Fruit fly (Drosophila melanogaster) whole organism, wandering third instar larva: ENCODE results near the gene por.

ENCODE experiments used
- Abd-B ChIP-seq: fragments of >200 bp; optimal IDR thresholded peaks from 2 replicates; lab custom pipeline; 2017; ENCODE audit warnings: missing biosample characterization, missing genetic modification characterization
- CG32264 ChIP-seq: fragments of 200-800 bp; sonication (Bioruptor generic); optimal IDR thresholded peaks from 2 replicates; lab custom pipeline; 2016; ENCODE audit warnings: missing biosample characterization, missing genetic modification characterization
- CG9705 ChIP-seq: fragments of 200-800 bp; sonication (Bioruptor generic); optimal IDR thresholded peaks from 2 replicates; lab custom pipeline; 2018; ENCODE audit warnings: missing biosample characterization, mild to moderate bottlenecking, missing genetic modification characterization
- CrebA ChIP-seq: fragments of 200-800 bp; sonication (Bioruptor generic); optimal IDR thresholded peaks from 2 replicates; lab custom pipeline; 2016; ENCODE audit warnings: missing biosample characterization, mild to moderate bottlenecking, missing genetic modification characterization, borderline replicate concordance
- Dif ChIP-seq: fragments of 200-275, 200-300 bp; sonication (Bioruptor generic); optimal IDR thresholded peaks from 2 replicates; lab custom pipeline; 2018; ENCODE audit warnings: missing biosample characterization, missing genetic modification characterization; ENCODE audit not compliant: partially characterized antibody
- GATAd ChIP-seq: sonication (Bioruptor generic); optimal IDR thresholded peaks from 2 replicates; lab custom pipeline; 2016; ENCODE audit warnings: missing biosample characterization, missing genetic modification characterization
- Hnf4 ChIP-seq: fragments of 200-800 bp; sonication (Bioruptor generic); optimal IDR thresholded peaks from 2 replicates; lab custom pipeline; 2016; ENCODE audit warnings: missing biosample characterization, mild to moderate bottlenecking, missing genetic modification characterization
- Hr78 ChIP-seq: fragments of >200 bp; optimal IDR thresholded peaks from 2 replicates; lab custom pipeline; 2017; ENCODE audit warnings: missing biosample characterization, missing genetic modification characterization
- Jra ChIP-seq: sonication (Bioruptor generic); optimal IDR thresholded peaks from 2 replicates; lab custom pipeline; 2016; ENCODE audit warnings: missing biosample characterization, missing genetic modification characterization
- Mio ChIP-seq: sonication (Bioruptor generic); optimal IDR thresholded peaks from 2 replicates; lab custom pipeline; 2016; ENCODE audit warnings: missing biosample characterization, missing genetic modification characterization
- N ChIP-seq: fragments of >200 bp; optimal IDR thresholded peaks from 2 replicates; lab custom pipeline; 2018; ENCODE audit warnings: missing biosample characterization, missing external identifiers, missing genetic modification characterization
- Rel ChIP-seq, 2 experiments: fragments of 200-800 bp; sonication (Bioruptor generic) in 1 of 2; optimal IDR thresholded peaks; 2 replicates in 1 of 2; 3 replicates in 1 of 2; lab custom pipeline; 2016 to 2019; ENCODE audit warnings: mild to moderate bottlenecking in 2 of 2, missing biosample characterization in 2 of 2, missing genetic modification characterization in 2 of 2, moderate library complexity in 1 of 2
- Vsx2 ChIP-seq: fragments of 200-300, 225-300 bp; sonication (Bioruptor generic); optimal IDR thresholded peaks from 2 replicates; lab custom pipeline; 2018; ENCODE audit warnings: missing biosample characterization, missing genetic modification characterization; ENCODE audit not compliant: partially characterized antibody
- br ChIP-seq: fragments of 200-800 bp; sonication (Bioruptor generic); optimal IDR thresholded peaks from 2 replicates; lab custom pipeline; 2016; ENCODE audit warnings: missing biosample characterization, missing genetic modification characterization
- brk ChIP-seq: fragments of 200-800 bp; sonication (Bioruptor generic); optimal IDR thresholded peaks from 2 replicates; lab custom pipeline; 2016; ENCODE audit warnings: missing biosample characterization, mild to moderate bottlenecking, missing genetic modification characterization
- dl ChIP-seq, 2 experiments: fragments of 175-275, 200-275 bp in 1 of 2; fragments of 200-275 bp in 1 of 2; sonication (Bioruptor generic); optimal IDR thresholded peaks; lab custom pipeline; 2018; ENCODE audit warnings: mild to moderate bottlenecking in 2 of 2, missing biosample characterization in 2 of 2, missing genetic modification characterization in 2 of 2, moderate library complexity in 2 of 2; ENCODE audit not compliant: partially characterized antibody in 2 of 2, insufficient read depth in 1 of 2
- dmrt93B ChIP-seq: fragments of 200-800 bp; sonication (Bioruptor generic); optimal IDR thresholded peaks from 2 replicates; lab custom pipeline; 2018; ENCODE audit warnings: missing biosample characterization, mild to moderate bottlenecking, missing genetic modification characterization
- ey ChIP-seq: fragments of 200-800 bp; sonication (Bioruptor generic); optimal IDR thresholded peaks from 2 replicates; lab custom pipeline; 2016; ENCODE audit warnings: missing biosample characterization, missing genetic modification characterization
- fru ChIP-seq: fragments of 200-800 bp; sonication (Bioruptor generic); optimal IDR thresholded peaks from 3 replicates; lab custom pipeline; 2016; ENCODE audit warnings: missing biosample characterization, mild to moderate bottlenecking, missing genetic modification characterization
- h ChIP-seq: fragments of 200-800 bp; sonication (Bioruptor generic); optimal IDR thresholded peaks from 3 replicates; lab custom pipeline; 2016; ENCODE audit warnings: missing biosample characterization, mild to moderate bottlenecking, missing genetic modification characterization
- jim ChIP-seq: fragments of 175-275, 200-325 bp; sonication (Bioruptor generic); optimal IDR thresholded peaks from 2 replicates; lab custom pipeline; 2016; ENCODE audit warnings: missing biosample characterization, mild to moderate bottlenecking, missing genetic modification characterization
- pan ChIP-seq: fragments of >200 bp; optimal IDR thresholded peaks from 2 replicates; lab custom pipeline; 2017
- rgr ChIP-seq: fragments of 200-800 bp; sonication (Bioruptor generic); optimal IDR thresholded peaks from 3 replicates; lab custom pipeline; 2016; ENCODE audit warnings: missing biosample characterization, mild to moderate bottlenecking, missing genetic modification characterization
- sage ChIP-seq: fragments of 200-800 bp; sonication (Bioruptor generic); optimal IDR thresholded peaks from 2 replicates; lab custom pipeline; 2016; ENCODE audit warnings: missing biosample characterization, mild to moderate bottlenecking, missing genetic modification characterization
- sv ChIP-seq: fragments of 200-800 bp; sonication (Bioruptor generic); optimal IDR thresholded peaks from 3 replicates; lab custom pipeline; 2016; ENCODE audit warnings: missing biosample characterization, missing genetic modification characterization
- tai ChIP-seq: sonication (Bioruptor generic); optimal IDR thresholded peaks from 2 replicates; lab custom pipeline; 2016; ENCODE audit warnings: missing biosample characterization, missing genetic modification characterization

Gene por

DNA sequence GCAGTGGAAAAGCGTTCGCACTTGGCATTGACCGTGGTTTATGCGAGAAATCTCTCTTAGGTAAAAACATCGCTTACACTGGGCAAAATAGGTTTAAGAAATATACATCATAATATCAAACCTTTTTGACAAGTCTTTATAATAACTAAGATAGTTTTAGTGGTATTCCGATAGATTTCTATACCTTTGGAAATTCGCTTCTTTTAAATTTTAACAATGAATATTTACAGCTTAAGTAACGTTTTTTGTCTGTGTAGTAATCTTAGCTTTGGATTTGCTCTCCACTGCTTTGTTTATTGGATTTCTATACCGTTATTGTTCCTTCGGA is 27.7 kb upstream of the por start:
- TF ChIP-seq h: peak; percentile 20
- TF ChIP-seq CG9705: no peak
- no peak for TF ChIP-seq Hnf4 (GFP tag; lab: Kevin White, UChicago)
- TF ChIP-seq CG32264 (GFP tag; lab: Kevin White, UChicago): no peak
- TF ChIP-seq rgr (GFP tag; lab: Kevin White, UChicago): no peak
- TF ChIP-seq fru (GFP tag; lab: Kevin White, UChicago): peak; percentile 13

DNA sequence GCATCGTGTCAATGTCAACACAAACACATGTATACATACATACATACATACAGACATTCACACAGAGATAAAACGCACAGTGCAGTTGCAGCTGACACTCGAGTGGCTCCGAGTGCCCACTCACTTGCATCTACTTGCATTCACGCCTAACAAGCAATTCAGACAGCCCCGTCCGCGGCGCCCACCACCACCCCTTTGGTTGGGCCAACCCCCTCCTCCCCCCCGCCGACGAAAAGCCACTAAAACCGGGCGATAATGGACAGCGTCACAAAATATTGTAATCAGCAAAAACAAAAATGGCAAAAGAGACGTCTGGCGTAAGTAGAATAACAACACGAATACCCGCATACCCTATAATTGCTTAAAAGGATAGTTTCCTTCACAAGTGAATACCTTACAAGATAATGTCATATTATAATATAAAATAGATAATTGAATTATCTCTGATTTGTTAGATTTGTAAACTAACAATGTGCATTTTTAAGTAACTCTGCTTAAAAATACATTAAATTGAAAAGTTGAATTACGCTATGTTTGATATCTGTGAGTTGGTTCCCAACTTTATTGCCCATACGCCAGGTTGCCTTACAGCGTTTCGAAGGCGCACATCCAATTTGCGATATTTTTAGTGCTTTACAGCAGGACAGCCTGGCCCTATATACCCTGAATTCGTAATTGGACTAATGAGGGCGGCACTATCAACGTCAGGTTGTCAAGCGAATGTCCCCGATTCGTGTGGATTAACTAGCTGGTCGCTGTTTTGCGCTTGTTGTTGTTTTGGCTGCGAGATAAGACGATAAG is 27.1 kb upstream of the por start:
- TF ChIP-seq tai (GFP tag; lab: Kevin White, UChicago) (no peak), h (no peak), Dif (GFP tag; lab: Kevin White, UChicago) (no peak), N (GFP tag; lab: Kevin White, UChicago) (no peak), Hr78 (no peak), rgr (GFP tag; lab: Kevin White, UChicago) (no peak)

DNA sequence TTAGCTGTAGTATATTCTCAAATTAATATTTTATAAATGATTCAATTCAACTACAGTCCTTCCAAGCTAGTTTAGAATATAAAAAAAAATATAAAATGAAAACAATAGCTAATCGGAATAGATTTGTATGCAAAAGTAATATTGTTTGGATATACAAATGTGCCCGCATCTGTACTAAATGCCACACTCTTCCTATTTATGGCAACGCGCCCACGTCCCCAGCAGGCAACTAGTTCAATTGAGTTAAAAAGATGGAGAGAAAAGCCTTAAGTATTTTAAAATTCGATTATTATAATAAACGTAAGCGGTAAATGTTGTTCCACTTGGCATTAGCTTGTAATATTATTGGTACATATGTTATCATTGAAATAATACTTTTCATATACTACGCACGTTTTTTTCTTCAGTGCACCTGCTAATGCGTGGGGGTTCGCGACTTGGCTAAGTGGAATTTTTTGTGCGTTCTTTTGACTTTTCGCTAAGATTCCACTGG is 26.0 kb upstream of the por start:
- peak; percentile 15 for TF ChIP-seq ey (GFP tag; lab: Kevin White, UChicago)
- TF ChIP-seq GATAd (GFP tag; lab: Kevin White, UChicago): no peak
- no peak for TF ChIP-seq CrebA (GFP tag; lab: Kevin White, UChicago)
- peak; percentile 73 for TF ChIP-seq sv (GFP tag; lab: Kevin White, UChicago)
- TF ChIP-seq rgr (GFP tag; lab: Kevin White, UChicago): peak; percentile 5
- TF ChIP-seq Vsx2 (GFP tag; lab: Kevin White, UChicago): no peak
- TF ChIP-seq CG9705: no peak

- no peak for TF ChIP-seq Mio (GFP tag; lab: Kevin White, UChicago)
- no peak for TF ChIP-seq Abd-B (GFP tag; lab: Kevin White, UChicago)
- no peak for TF ChIP-seq dmrt93B (GFP tag; lab: Kevin White, UChicago)
- no peak for TF ChIP-seq tai (GFP tag; lab: Kevin White, UChicago)
- TF ChIP-seq pan (lab: Kevin White, UChicago): peak; percentile 70
- peak; percentile 90 to 93 for TF ChIP-seq dl (GFP tag; optimal IDR thresholded peaks at IDR 0.05; lab: Kevin White, UChicago; ENCODE audit: insufficient read depth in 1 of 2, partially characterized antibody in 2 of 2)
- peak; percentile 90 for TF ChIP-seq Vsx2 (GFP tag; lab: Kevin White, UChicago)
- peak; percentile 1 for TF ChIP-seq jim (GFP tag; lab: Kevin White, UChicago)
- TF ChIP-seq br (GFP tag; lab: Kevin White, UChicago): peak; percentile 91
- TF ChIP-seq Jra (GFP tag; lab: Kevin White, UChicago): peak; percentile 3
- no peak for TF ChIP-seq brk (GFP tag; lab: Kevin White, UChicago)
- TF ChIP-seq Hnf4 (GFP tag; lab: Kevin White, UChicago): peak; percentile 15
- peak; percentile 95 for TF ChIP-seq Dif (GFP tag; lab: Kevin White, UChicago)
- peak; percentile 1 for TF ChIP-seq h
- peak; percentile 0 for TF ChIP-seq fru (GFP tag; lab: Kevin White, UChicago)
- TF ChIP-seq GATAd (GFP tag; lab: Kevin White, UChicago): no peak
- TF ChIP-seq sage (GFP tag; lab: Kevin White, UChicago): no peak
These were observed 25.1 kb upstream of the por start for dm6 chrX:18404632-18405238.

dm6 chrX:18404150-18404631 is 24.5 kb upstream of the por start:
- TF ChIP-seq Dif (GFP tag; lab: Kevin White, UChicago): peak; percentile 22
- TF ChIP-seq ey (GFP tag; lab: Kevin White, UChicago): no peak
- no peak for TF ChIP-seq Rel (GFP tag; optimal IDR thresholded peaks at IDR 0.05; lab: Kevin White, UChicago)
- TF ChIP-seq Rel (tag; optimal IDR thresholded peaks at IDR 0.05; lab: Kevin White, UChicago): peak; percentile 3
